Worm (Caenorhabditis elegans) whole organism, midembryonic: Measurements from ENCODE around the gene W02D7.6.

Experiments used
- T22C8.4 ChIP-seq: fragments of 200-800 bp; sonication (Bioruptor generic); IDR thresholded peaks from 2 replicates; pipeline ENCODE4 v1.3.6; 2022; ENCODE audit warnings: missing genetic modification characterization, missing compliant biosample characterization
- cog-1 ChIP-seq: sonication (generic microtip); optimal IDR thresholded peaks from 2 replicates; lab custom pipeline; 2016; ENCODE audit warnings: missing genetic modification characterization, missing compliant biosample characterization
- flt-1 ChIP-seq: fragments of 200-800 bp; sonication (Bioruptor generic); IDR thresholded peaks from 2 replicates; pipeline ENCODE4 v1.3.6; 2022; ENCODE audit warnings: missing genetic modification characterization, missing compliant biosample characterization
- med-1 ChIP-seq: sonication (generic microtip); optimal IDR thresholded peaks from 2 replicates; lab custom pipeline; 2017; ENCODE audit warnings: missing genetic modification characterization, mild to moderate bottlenecking, missing compliant biosample characterization, antibody characterized with exemption, missing genetic modification reagents; ENCODE audit not compliant: insufficient read depth
- tab-1 ChIP-seq: fragments of 200-800 bp; sonication (Bioruptor generic); IDR thresholded peaks from 2 replicates; pipeline ENCODE4 v1.3.6; 2022; ENCODE audit warnings: missing genetic modification characterization, missing compliant biosample characterization
- ztf-29 ChIP-seq: fragments of 200-800 bp; sonication (Bioruptor generic); IDR thresholded peaks from 2 replicates; pipeline ENCODE4 v1.3.6; 2022; ENCODE audit warnings: missing genetic modification reagents, missing genetic modification characterization, missing compliant biosample characterization

- no peak for TF ChIP-seq tab-1 (GFP tag; lab: Robert Waterston, UW)
- TF ChIP-seq flt-1: 0 out of 2 replicates have a peak, but pooled peaks have one; percentile 40
- no peak for TF ChIP-seq T22C8.4 (GFP tag; lab: Robert Waterston, UW)
- no peak for TF ChIP-seq ztf-29 (GFP tag; lab: Robert Waterston, UW)
- no peak for TF ChIP-seq cog-1 (tag; lab: Kevin White, UChicago)
- TF ChIP-seq med-1 (GFP tag; lab: Kevin White, UChicago): no peak
Measured at ce11 chrV:8300935-8301535, at the start of gene W02D7.6.
